Worm (Caenorhabditis elegans): ENCODE results near the gene acr-15.

The acr-15 gene

ce11 chrV:8552460-8552859, at the start of gene acr-15:
Gene acr-15 (plus strand): TSS chrV:8552695.
- TF ChIP-seq nhr-23 (tag; optimal IDR thresholded peaks at IDR 0.05) (no peak), blmp-1 (tag; optimal IDR thresholded peaks at IDR 0.05; ENCODE audit: insufficient read depth) (no peak), zag-1 (tag; optimal IDR thresholded peaks at IDR 0.05) (no peak), peb-1 (tag; optimal IDR thresholded peaks at IDR 0.05) (no peak), lin-13 (GFP tag; optimal IDR thresholded peaks at IDR 0.05) (no peak), sma-9 (GFP tag; optimal IDR thresholded peaks at IDR 0.05) (peak; percentile 24), sma-9 (tag; optimal IDR thresholded peaks at IDR 0.05) (no peak), C34F6.9 (tag; optimal IDR thresholded peaks at IDR 0.05) (no peak)

DNA sequence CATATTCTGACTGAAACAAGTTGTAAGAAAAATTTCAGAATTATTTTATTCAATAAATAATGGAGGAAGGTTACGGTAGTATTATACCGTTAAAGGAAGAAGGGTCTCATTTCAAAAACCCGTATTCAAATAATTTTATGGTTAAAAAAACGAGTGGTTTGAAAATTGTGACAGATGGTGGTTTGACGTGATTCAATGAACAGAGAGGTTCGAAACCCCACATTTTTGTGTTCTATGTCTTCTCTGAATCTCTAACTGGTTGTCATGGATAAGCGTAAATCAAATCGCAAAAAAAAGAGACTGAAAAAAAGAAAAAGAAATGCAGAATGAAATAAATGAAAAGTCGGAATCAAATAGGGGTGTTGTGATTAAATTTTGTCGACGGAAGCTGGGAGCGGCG, 45.2 kb upstream of the acr-15 start, which contains the start of gene ZK994.6:
Gene ZK994.6 (minus strand): TSS at position 101 of the 400 bp plus-strand sequence.
- TF ChIP-seq ztf-4 (tag; optimal IDR thresholded peaks at IDR 0.05) (no peak), dmd-4 (tag; optimal IDR thresholded peaks at IDR 0.05) (no peak), crh-2 (tag; optimal IDR thresholded peaks at IDR 0.05) (no peak), unc-55 (GFP tag; optimal IDR thresholded peaks at IDR 0.05) (no peak), sma-3 (GFP tag; optimal IDR thresholded peaks at IDR 0.05) (no peak), unc-39 (tag; optimal IDR thresholded peaks at IDR 0.05) (no peak), nhr-25 (tag; optimal IDR thresholded peaks at IDR 0.05) (no peak), nhr-6 (tag; optimal IDR thresholded peaks at IDR 0.05) (no peak), ceh-82 (tag; optimal IDR thresholded peaks at IDR 0.05) (no peak), lsy-2 (tag; optimal IDR thresholded peaks at IDR 0.05) (no peak), nhr-11 (tag; optimal IDR thresholded peaks at IDR 0.05) (no peak), lin-11 (tag; optimal IDR thresholded peaks at IDR 0.05) (no peak), nhr-21 (tag; optimal IDR thresholded peaks at IDR 0.05) (no peak), sem-4 (tag; optimal IDR thresholded peaks at IDR 0.05) (no peak), sma-9 (GFP tag; optimal IDR thresholded peaks at IDR 0.05) (no peak), sma-9 (tag; optimal IDR thresholded peaks at IDR 0.05) (no peak), ZK546.5 (tag; optimal IDR thresholded peaks at IDR 0.05) (no peak), fos-1 (tag; optimal IDR thresholded peaks at IDR 0.05) (no peak), F13H6.1 (tag; optimal IDR thresholded peaks at IDR 0.05) (no peak)

DNA sequence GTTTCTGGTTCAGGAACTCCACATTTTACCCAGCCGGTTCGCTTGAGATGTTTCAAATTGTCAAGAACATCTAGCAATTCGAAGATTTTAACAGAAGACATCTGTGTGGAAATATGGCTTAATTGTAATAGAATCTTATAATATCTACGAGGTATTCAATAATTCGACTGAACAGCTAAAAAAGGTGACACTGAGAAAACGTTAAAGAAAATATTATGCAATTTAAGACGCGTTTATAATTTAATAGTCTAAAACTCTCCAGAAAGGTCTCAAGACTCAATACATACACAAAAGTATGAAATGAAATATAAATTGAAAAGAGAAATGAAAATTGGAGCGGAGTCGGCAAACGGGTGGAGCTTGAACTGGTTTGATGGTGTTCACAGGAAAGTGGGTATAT, 39.1 kb upstream of the acr-15 start, which contains the start of gene F45F2.9:
Gene F45F2.9 (minus strand): TSS at position 101 of the 400 bp plus-strand sequence.
- TF ChIP-seq ceh-16 (tag; optimal IDR thresholded peaks at IDR 0.05), result no peak
- TF ChIP-seq ztf-11 (tag; optimal IDR thresholded peaks at IDR 0.05), result no peak
- no peak for TF ChIP-seq ZK546.5 (tag; optimal IDR thresholded peaks at IDR 0.05)

DNA sequence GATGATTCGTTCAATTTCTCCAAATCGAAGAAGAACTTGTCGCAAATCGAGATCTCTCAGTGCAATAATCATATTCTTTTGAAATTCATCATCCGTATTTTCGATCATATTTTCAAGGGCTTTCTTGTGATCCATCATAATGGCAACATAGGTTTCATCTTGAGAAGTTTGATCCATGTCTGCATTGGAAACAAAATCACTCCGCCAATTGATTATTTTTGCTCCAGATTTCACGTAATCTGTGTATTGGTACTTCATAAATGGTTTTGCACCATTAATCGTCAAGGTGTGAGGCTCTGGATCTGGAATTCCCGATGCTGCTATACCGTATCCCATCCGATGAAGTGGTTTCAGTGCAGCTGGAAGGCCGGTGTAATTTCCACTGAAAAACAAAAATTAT, 36.1 kb upstream of the acr-15 start:
- no peak for TF ChIP-seq ceh-16 (tag; optimal IDR thresholded peaks at IDR 0.05)
- TF ChIP-seq nhr-6 (tag; optimal IDR thresholded peaks at IDR 0.05), result no peak
- no peak for TF ChIP-seq skn-1 (tag; optimal IDR thresholded peaks at IDR 0.05)
- no peak for TF ChIP-seq aly-2 (tag; optimal IDR thresholded peaks at IDR 0.05)
- no peak for TF ChIP-seq unc-55 (GFP tag; optimal IDR thresholded peaks at IDR 0.05)
- TF ChIP-seq unc-62 (GFP tag; optimal IDR thresholded peaks at IDR 0.05), result no peak
- TF ChIP-seq elt-3 (tag; optimal IDR thresholded peaks at IDR 0.05), result no peak
- no peak for TF ChIP-seq nhr-237 (tag; optimal IDR thresholded peaks at IDR 0.05)

DNA sequence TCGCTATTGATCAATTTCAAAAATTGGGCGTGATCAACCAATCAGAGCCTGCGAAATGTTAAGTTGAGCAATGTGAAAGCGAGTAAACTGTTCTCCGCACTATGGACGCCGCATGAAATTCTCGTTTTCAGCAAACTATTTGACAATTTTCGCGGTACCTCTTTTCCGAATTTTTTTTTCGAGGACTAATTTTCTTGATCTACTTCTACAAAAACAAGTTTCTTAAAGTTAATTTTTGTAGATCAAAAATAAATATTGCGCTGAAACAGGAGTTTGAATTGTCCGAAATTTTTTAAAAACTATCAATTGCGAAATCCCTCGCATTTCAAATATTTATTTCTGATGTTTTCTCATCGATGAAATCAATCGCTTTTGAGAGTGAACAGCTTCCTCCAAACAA, 34.8 kb upstream of the acr-15 start:
- no peak for TF ChIP-seq sma-3 (GFP tag; optimal IDR thresholded peaks at IDR 0.05)
- TF ChIP-seq lin-13 (GFP tag; optimal IDR thresholded peaks at IDR 0.05), result no peak
- TF ChIP-seq mab-5 (tag; optimal IDR thresholded peaks at IDR 0.05), result no peak
- no peak for TF ChIP-seq zag-1 (tag; optimal IDR thresholded peaks at IDR 0.05)
- no peak for TF ChIP-seq nhr-77 (tag; optimal IDR thresholded peaks at IDR 0.05)
- no peak for TF ChIP-seq egl-27 (tag; optimal IDR thresholded peaks at IDR 0.05)
- TF ChIP-seq ztf-11 (tag; optimal IDR thresholded peaks at IDR 0.05), result no peak

DNA sequence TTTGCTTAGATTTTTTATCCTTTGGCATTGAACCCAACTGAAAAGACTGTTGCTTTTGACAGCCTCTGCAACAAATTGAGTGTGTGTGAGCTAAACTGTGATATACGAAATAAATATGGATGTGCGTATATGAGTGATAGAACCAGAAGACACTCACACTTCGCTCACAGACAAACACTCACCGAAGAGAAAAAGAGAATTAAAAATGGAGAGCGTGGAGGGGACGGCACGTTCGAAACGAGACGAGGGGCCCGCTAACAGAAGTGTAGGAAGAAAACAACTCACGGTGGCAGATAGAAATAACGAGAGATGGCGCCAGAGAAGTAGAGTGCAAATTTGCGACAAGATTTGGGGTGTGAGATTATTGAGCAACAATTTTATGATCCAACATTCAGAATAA, 34.2 kb upstream of the acr-15 start:
- no peak for TF ChIP-seq peb-1 (tag; optimal IDR thresholded peaks at IDR 0.05)
- TF ChIP-seq Y55F3AM.14 (GFP tag; optimal IDR thresholded peaks at IDR 0.05), result no peak
- no peak for TF ChIP-seq ZK546.5 (tag; optimal IDR thresholded peaks at IDR 0.05)
- peak; percentile 19 for TF ChIP-seq fos-1 (tag; optimal IDR thresholded peaks at IDR 0.05)
- no peak for TF ChIP-seq nhr-11 (tag; optimal IDR thresholded peaks at IDR 0.05)
- no peak for TF ChIP-seq R02D3.7 (tag; optimal IDR thresholded peaks at IDR 0.05)
- TF ChIP-seq dmd-4 (tag; optimal IDR thresholded peaks at IDR 0.05), result no peak
- peak; percentile 53 for TF ChIP-seq C34F6.9 (tag; optimal IDR thresholded peaks at IDR 0.05)
- no peak for TF ChIP-seq lin-13 (GFP tag; optimal IDR thresholded peaks at IDR 0.05)
- TF ChIP-seq skn-1 (tag; optimal IDR thresholded peaks at IDR 0.05), result no peak
- peak in 1 of 2 experiments; percentile 38 for TF ChIP-seq mdl-1 (tag; optimal IDR thresholded peaks at IDR 0.05)
- no peak for TF ChIP-seq ceh-16 (tag; optimal IDR thresholded peaks at IDR 0.05)
- no peak for TF ChIP-seq lin-11 (tag; optimal IDR thresholded peaks at IDR 0.05)
- no peak for TF ChIP-seq gmeb-1 (tag; optimal IDR thresholded peaks at IDR 0.05)
- no peak for TF ChIP-seq blmp-1 (tag; optimal IDR thresholded peaks at IDR 0.05; ENCODE audit: insufficient read depth)
- no peak for TF ChIP-seq nhr-23 (tag; optimal IDR thresholded peaks at IDR 0.05)
- no peak for TF ChIP-seq sma-3 (GFP tag; optimal IDR thresholded peaks at IDR 0.05)
- no peak for TF ChIP-seq mab-5 (tag; optimal IDR thresholded peaks at IDR 0.05)
- TF ChIP-seq unc-55 (GFP tag; optimal IDR thresholded peaks at IDR 0.05), result peak; percentile 63
- peak; percentile 29 for TF ChIP-seq sma-9 (GFP tag; optimal IDR thresholded peaks at IDR 0.05)
- no peak for TF ChIP-seq sma-9 (tag; optimal IDR thresholded peaks at IDR 0.05)
- no peak for TF ChIP-seq nhr-12 (tag; optimal IDR thresholded peaks at IDR 0.05)
- TF ChIP-seq nhr-77 (tag; optimal IDR thresholded peaks at IDR 0.05), result no peak
- TF ChIP-seq lin-39 (tag; optimal IDR thresholded peaks at IDR 0.05), result no peak
- no peak for TF ChIP-seq ztf-4 (tag; optimal IDR thresholded peaks at IDR 0.05)
- no peak for TF ChIP-seq aly-2 (tag; optimal IDR thresholded peaks at IDR 0.05)
- TF ChIP-seq ama-1 (optimal IDR thresholded peaks at IDR 0.05), result no peak
